Fruit fly (Drosophila melanogaster): ENCODE measurements around the gene ppk31.

DNA sequence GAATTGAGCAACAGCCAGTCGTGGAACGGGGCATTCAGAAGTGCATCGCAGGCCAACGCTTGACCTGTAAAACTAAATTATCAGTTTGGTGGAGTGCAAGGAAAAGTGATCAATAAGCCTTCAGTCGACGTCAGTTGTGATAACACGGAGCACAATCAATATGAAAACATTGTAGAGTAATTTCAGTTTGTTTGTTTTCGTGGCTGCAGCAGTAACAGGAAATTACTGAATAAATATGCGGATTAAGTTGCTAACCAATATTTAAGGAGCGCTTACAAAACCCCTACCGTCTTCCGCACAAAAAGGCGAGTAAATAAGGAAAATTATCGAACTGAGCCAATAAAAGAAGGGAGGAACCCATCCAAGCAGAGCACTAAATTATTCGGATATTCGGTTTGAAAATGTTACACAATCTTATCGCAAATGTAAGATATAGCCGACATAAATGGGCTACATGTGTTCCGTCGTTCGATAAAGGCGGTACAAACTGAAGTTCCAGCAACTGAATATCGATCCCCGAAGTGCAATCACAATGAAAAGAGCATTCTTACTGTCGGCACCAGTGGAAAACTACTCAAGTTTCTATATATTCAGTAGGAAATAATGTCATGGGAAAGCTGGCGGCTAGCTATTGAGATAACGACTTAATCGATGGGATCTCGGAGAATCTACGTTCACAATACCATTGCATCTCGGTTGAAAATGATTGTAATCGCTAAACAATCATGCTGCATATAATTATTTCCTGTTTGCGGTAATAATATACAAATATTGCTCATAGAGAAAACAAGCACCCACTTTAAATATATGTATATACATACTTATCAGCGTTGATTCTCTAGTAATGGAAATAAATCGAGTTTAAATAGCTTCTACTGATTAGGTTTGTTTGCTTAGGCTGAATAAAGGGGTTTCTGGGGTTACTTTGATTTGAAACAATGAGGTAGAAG is 27.0 kb upstream of the ppk31 start:
- TF ChIP-seq Vsx2 (GFP tag; optimal IDR thresholded peaks at IDR 0.05; ENCODE audit: partially characterized antibody) (no peak), brk (GFP tag; optimal IDR thresholded peaks at IDR 0.05) (no peak), sv (GFP tag; optimal IDR thresholded peaks at IDR 0.05) (no peak), foxo (GFP tag; optimal IDR thresholded peaks at IDR 0.05) (peak in 1 of 2 experiments; percentile 27)

Data from whole organism, wandering third instar larva.